Fruit fly (Drosophila melanogaster) whole organism, embryonic: Measurements from ENCODE around the gene CG32847.

Source experiments
- ATbp ChIP-seq: fragments of 200-800 bp; sonication (Bioruptor generic); optimal IDR thresholded peaks from 2 replicates; lab custom pipeline; 2017; ENCODE audit warnings: missing biosample characterization, mild to moderate bottlenecking, missing genetic modification characterization, missing genetic modification reagents
- C15 ChIP-seq: fragments of 200-800 bp; sonication (Bioruptor generic); IDR thresholded peaks from 3 replicates; pipeline ENCODE4 v1.3.6; 2022; ENCODE audit warnings: missing biosample characterization, missing genetic modification characterization
- CG12071 ChIP-seq: fragments of 200-800 bp; sonication (Bioruptor generic); optimal IDR thresholded peaks from 3 replicates; lab custom pipeline; 2018; ENCODE audit warnings: missing biosample characterization, mild to moderate bottlenecking, missing genetic modification characterization
- CG13424 ChIP-seq: fragments of 200-800 bp; sonication (Bioruptor generic); optimal IDR thresholded peaks from 2 replicates; lab custom pipeline; 2019; ENCODE audit warnings: missing biosample characterization, mild to moderate bottlenecking, missing genetic modification characterization, moderate library complexity
- CG13894 ChIP-seq: fragments of 200-800 bp; sonication (Bioruptor generic); optimal IDR thresholded peaks from 3 replicates; lab custom pipeline; 2018; ENCODE audit warnings: missing biosample characterization, mild to moderate bottlenecking, missing genetic modification characterization, moderate library complexity
- CG14860 ChIP-seq: fragments of 200-800 bp; sonication (Bioruptor generic); IDR thresholded peaks from 3 replicates; pipeline ENCODE4 v1.3.6; 2022; ENCODE audit warnings: missing biosample characterization, missing genetic modification characterization; ENCODE audit not compliant: partially characterized antibody
- CG16815 ChIP-seq: fragments of 200-800 bp; sonication (Bioruptor generic); optimal IDR thresholded peaks from 3 replicates; lab custom pipeline; 2017; ENCODE audit warnings: missing biosample characterization, mild to moderate bottlenecking, missing genetic modification characterization
- CG17361 ChIP-seq: fragments of 200-800 bp; sonication (Bioruptor generic); IDR thresholded peaks from 3 replicates; pipeline ENCODE4 v1.3.6; 2022; ENCODE audit warnings: missing biosample characterization, missing genetic modification characterization
- CG1792 ChIP-seq: fragments of 200-800 bp; sonication (Bioruptor generic); optimal IDR thresholded peaks from 2 replicates; lab custom pipeline; 2016; ENCODE audit warnings: missing biosample characterization, missing genetic modification characterization
- CG18599 ChIP-seq: fragments of 200-800 bp; sonication (Bioruptor generic); optimal IDR thresholded peaks from 3 replicates; lab custom pipeline; 2017; ENCODE audit warnings: missing biosample characterization, missing genetic modification characterization, mild to moderate bottlenecking, moderate library complexity, missing genetic modification reagents
- CG32772 ChIP-seq: fragments of 200-800 bp; sonication (Bioruptor generic); IDR thresholded peaks from 2 replicates; pipeline ENCODE4 v1.3.6; 2022; ENCODE audit warnings: missing biosample characterization, missing genetic modification characterization
- CG6654 ChIP-seq: fragments of 200-800 bp; sonication (Bioruptor generic); optimal IDR thresholded peaks from 2 replicates; lab custom pipeline; 2017; ENCODE audit warnings: missing biosample characterization, mild to moderate bottlenecking, missing genetic modification characterization
- CG6683 ChIP-seq: fragments of 200-800 bp; sonication (Bioruptor generic); optimal IDR thresholded peaks from 2 replicates; lab custom pipeline; 2017; ENCODE audit warnings: missing biosample characterization, mild to moderate bottlenecking, missing genetic modification characterization, missing genetic modification reagents
- CoRest ChIP-seq: fragments of 200-800 bp; sonication (Bioruptor generic); optimal IDR thresholded peaks from 3 replicates; lab custom pipeline; 2018; ENCODE audit warnings: missing biosample characterization, mild to moderate bottlenecking, missing genetic modification characterization, moderate library complexity
- CrebB ChIP-seq: fragments of 200-800 bp; sonication (Bioruptor generic); optimal IDR thresholded peaks from 3 replicates; lab custom pipeline; 2018; ENCODE audit warnings: missing biosample characterization, mild to moderate bottlenecking, missing genetic modification characterization
- D19B ChIP-seq: fragments of 200-800 bp; sonication (Bioruptor generic); optimal IDR thresholded peaks from 2 replicates; lab custom pipeline; 2017; ENCODE audit warnings: missing biosample characterization, mild to moderate bottlenecking, missing genetic modification characterization
- Dip3 ChIP-seq: fragments of 200-800 bp; sonication (Bioruptor generic); optimal IDR thresholded peaks from 3 replicates; lab custom pipeline; 2016; ENCODE audit warnings: missing biosample characterization, missing genetic modification characterization
- Ets65A ChIP-seq: fragments of 200-800 bp; sonication (Bioruptor generic); peaks from one replicate; lab custom pipeline; 2016; ENCODE audit warnings: missing biosample characterization, missing genetic modification characterization
- Jarid2 ChIP-seq: fragments of 200-800 bp; sonication (Bioruptor generic); optimal IDR thresholded peaks from 3 replicates; lab custom pipeline; 2017; ENCODE audit warnings: mild to moderate bottlenecking, missing biosample characterization, missing genetic modification reagents, missing genetic modification characterization
- MESR4 ChIP-seq: fragments of 200-800 bp; sonication (Bioruptor generic); optimal IDR thresholded peaks from 2 replicates; lab custom pipeline; 2018; ENCODE audit warnings: missing biosample characterization, mild to moderate bottlenecking, missing genetic modification characterization, moderate library complexity
- NK7.1 ChIP-seq: fragments of 200-800 bp; sonication (Bioruptor generic); optimal IDR thresholded peaks from 3 replicates; lab custom pipeline; 2016; ENCODE audit warnings: missing biosample characterization, missing genetic modification characterization
- Oli ChIP-seq: fragments of 200-800 bp; sonication (Bioruptor generic); optimal IDR thresholded peaks from 2 replicates; lab custom pipeline; 2018; ENCODE audit warnings: missing biosample characterization, mild to moderate bottlenecking, missing genetic modification characterization, moderate library complexity
- Sry-β ChIP-seq: fragments of 200-800 bp; sonication (Bioruptor generic); optimal IDR thresholded peaks from 2 replicates; lab custom pipeline; 2018; ENCODE audit warnings: missing biosample characterization, mild to moderate bottlenecking, missing genetic modification characterization, moderate library complexity
- Xbp1 ChIP-seq: fragments of 200-800 bp; sonication (Bioruptor generic); optimal IDR thresholded peaks from 3 replicates; lab custom pipeline; 2016; ENCODE audit warnings: missing biosample characterization, mild to moderate bottlenecking, missing genetic modification characterization
- az2 ChIP-seq: fragments of 200-800 bp; sonication (Bioruptor generic); optimal IDR thresholded peaks from 3 replicates; lab custom pipeline; 2016; ENCODE audit warnings: missing biosample characterization, missing genetic modification characterization
- bowl ChIP-seq: fragments of 200-800 bp; sonication (Bioruptor generic); IDR thresholded peaks from 2 replicates; pipeline ENCODE4 v1.3.6; 2022; ENCODE audit warnings: missing biosample characterization, missing genetic modification characterization
- chif ChIP-seq, 2 experiments: fragments of 200-800 bp; sonication (Bioruptor generic); optimal IDR thresholded peaks; 3 replicates each; lab custom pipeline; 2016; ENCODE audit warnings: missing biosample characterization in 2 of 2, missing genetic modification characterization in 2 of 2
- dan ChIP-seq: fragments of 200-800 bp; sonication (Bioruptor generic); IDR thresholded peaks from 2 replicates; pipeline ENCODE4 v1.3.6; 2022; ENCODE audit warnings: missing biosample characterization, missing genetic modification characterization
- dmrt99B ChIP-seq: fragments of 200-800 bp; sonication (Bioruptor generic); optimal IDR thresholded peaks from 2 replicates; lab custom pipeline; 2018; ENCODE audit warnings: missing biosample characterization, mild to moderate bottlenecking, missing genetic modification characterization, moderate library complexity
- dpn ChIP-seq, 2 experiments: fragments of 200-800 bp; sonication (Bioruptor generic); optimal IDR thresholded peaks; 3 replicates each; lab custom pipeline; 2016; ENCODE audit warnings: missing biosample characterization in 2 of 2, missing genetic modification characterization in 2 of 2
- ems ChIP-seq: fragments of 200-800 bp; sonication (Bioruptor generic); optimal IDR thresholded peaks from 3 replicates; lab custom pipeline; 2016; ENCODE audit warnings: missing biosample characterization, missing genetic modification characterization
- fd102C ChIP-seq: fragments of 200-800 bp; sonication (Bioruptor generic); optimal IDR thresholded peaks from 2 replicates; lab custom pipeline; 2018; ENCODE audit warnings: missing biosample characterization, mild to moderate bottlenecking, missing genetic modification characterization, moderate library complexity
- fd96Cb ChIP-seq: fragments of 200-800 bp; sonication (Bioruptor generic); optimal IDR thresholded peaks from 2 replicates; lab custom pipeline; 2018; ENCODE audit warnings: missing biosample characterization, mild to moderate bottlenecking, missing genetic modification characterization, moderate library complexity
- knrl ChIP-seq: fragments of 200-800 bp; sonication (Bioruptor generic); IDR thresholded peaks from 3 replicates; pipeline ENCODE4 v1.3.6; 2022; ENCODE audit warnings: missing biosample characterization, missing genetic modification characterization; ENCODE audit not compliant: partially characterized antibody
- mld ChIP-seq: fragments of 200-800 bp; sonication (Bioruptor generic); IDR thresholded peaks from 3 replicates; pipeline ENCODE4 v1.3.6; 2022; ENCODE audit warnings: missing biosample characterization, missing genetic modification characterization; ENCODE audit not compliant: partially characterized antibody
- oc ChIP-seq: fragments of 200-800 bp; sonication (Bioruptor generic); optimal IDR thresholded peaks from 2 replicates; lab custom pipeline; 2018; ENCODE audit warnings: missing biosample characterization, mild to moderate bottlenecking, missing genetic modification characterization, moderate library complexity
- psq ChIP-seq: fragments of 200-800 bp; sonication (Bioruptor generic); optimal IDR thresholded peaks from 2 replicates; lab custom pipeline; 2017; ENCODE audit warnings: missing biosample characterization, missing genetic modification characterization
- pzg ChIP-seq: fragments of 200-800 bp; sonication (Bioruptor generic); optimal IDR thresholded peaks from 3 replicates; lab custom pipeline; 2018; ENCODE audit warnings: missing biosample characterization, mild to moderate bottlenecking, missing genetic modification characterization, moderate library complexity
- rib ChIP-seq: fragments of 200-800 bp; sonication (Bioruptor generic); IDR thresholded peaks from 2 replicates; pipeline ENCODE4 v1.3.6; 2022; ENCODE audit warnings: missing biosample characterization, missing genetic modification characterization
- run ChIP-seq: fragments of 200-800 bp; sonication (Bioruptor generic); optimal IDR thresholded peaks from 3 replicates; lab custom pipeline; 2018; ENCODE audit warnings: missing biosample characterization, mild to moderate bottlenecking, missing genetic modification characterization
- so ChIP-seq: fragments of 200-800 bp; sonication (Bioruptor generic); IDR thresholded peaks from 3 replicates; pipeline ENCODE4 v1.3.6; 2022; ENCODE audit warnings: missing biosample characterization, missing genetic modification characterization
- sr ChIP-seq: fragments of 200-800 bp; sonication (Bioruptor generic); IDR thresholded peaks from 3 replicates; pipeline ENCODE4 v1.3.6; 2022; ENCODE audit warnings: missing biosample characterization, missing genetic modification characterization
- sug ChIP-seq: fragments of 200-800 bp; optimal IDR thresholded peaks from 2 replicates; lab custom pipeline; 2019; ENCODE audit warnings: missing biosample characterization, mild to moderate bottlenecking, missing genetic modification characterization, moderate library complexity
- twi ChIP-seq: fragments of 200-800 bp; optimal IDR thresholded peaks from 2 replicates; lab custom pipeline; 2019; ENCODE audit warnings: missing biosample characterization, mild to moderate bottlenecking, missing genetic modification characterization, moderate library complexity
- unc-4 ChIP-seq: fragments of 200-800 bp; sonication (Bioruptor generic); IDR thresholded peaks from 2 replicates; pipeline ENCODE4 v1.3.6; 2022; ENCODE audit warnings: missing biosample characterization, missing genetic modification characterization; ENCODE audit not compliant: partially characterized antibody
- wdn ChIP-seq: fragments of 200-800 bp; sonication (Bioruptor generic); IDR thresholded peaks from 2 replicates; pipeline ENCODE4 v1.3.6; 2022; ENCODE audit warnings: missing biosample characterization, missing genetic modification characterization
- z ChIP-seq: fragments of 200-800 bp; sonication (Bioruptor generic); IDR thresholded peaks from 3 replicates; pipeline ENCODE4 v1.3.6; 2022; ENCODE audit warnings: missing biosample characterization, missing genetic modification characterization

Gene CG32847

DNA sequence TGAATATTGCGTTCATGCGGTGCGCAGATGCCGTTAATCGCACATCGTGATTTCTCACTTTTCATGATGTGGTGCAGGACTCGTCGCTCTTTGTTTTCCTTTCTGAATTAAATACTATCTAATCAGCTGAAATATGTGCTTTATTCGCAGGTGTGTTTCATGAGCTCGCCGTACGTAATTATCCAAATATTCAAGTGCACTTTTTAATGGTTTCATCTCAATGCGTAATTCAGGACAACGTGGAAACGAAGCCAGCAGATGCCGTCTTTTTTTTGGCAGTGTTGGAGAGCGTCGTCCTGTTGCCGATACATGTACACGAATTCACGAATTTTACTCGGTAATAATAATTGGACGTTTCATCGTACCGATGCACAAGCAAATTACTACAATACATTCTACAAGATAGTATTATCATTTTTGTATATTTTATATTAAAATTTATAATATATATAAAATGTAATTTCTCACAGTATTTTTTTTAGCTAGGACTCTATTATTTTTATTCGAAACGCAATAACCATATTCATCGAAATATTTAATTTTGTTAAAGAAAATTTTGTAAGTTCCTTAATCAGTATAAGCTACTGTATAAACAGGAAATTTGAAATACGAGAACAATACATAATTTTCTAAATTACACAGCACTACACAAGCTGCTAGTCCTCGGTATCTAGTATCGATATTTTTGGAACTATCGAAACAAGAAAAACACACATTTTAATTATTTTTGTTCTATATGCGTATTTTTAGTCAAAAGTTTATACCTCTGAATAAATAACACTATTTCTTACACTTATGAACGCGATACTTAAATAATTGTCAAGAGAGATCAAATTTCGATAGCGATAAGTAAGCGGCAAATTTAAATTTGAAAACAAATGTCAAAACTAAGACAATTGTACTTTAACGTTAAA lies 15.5 kb downstream of the CG32847 start, which contains the start of gene CG12316 (continued):
- TF ChIP-seq CG32772 (no peak; the same call in none of the 2 replicates), az2 (GFP tag; lab: Kevin White, UChicago) (peak; percentile 86), knrl (GFP tag; lab: Robert Waterston, UW) (peak; percentile 70), CG17361 (GFP tag; lab: Robert Waterston, UW) (peak; percentile 92), Xbp1 (GFP tag; lab: Kevin White, UChicago) (peak; percentile 88), unc-4 (GFP tag; lab: Robert Waterston, UW) (peak; percentile 84), fd96Cb (peak; percentile 87), NK7.1 (GFP tag; lab: Kevin White, UChicago) (peak; percentile 89), CG12071 (GFP tag; lab: Kevin White, UChicago) (peak; percentile 94), run (tag; lab: Kevin White, UChicago) (peak; percentile 79), chif (GFP tag; optimal IDR thresholded peaks at IDR 0.05; lab: Kevin White, UChicago) (peak; percentile 86 to 92), CrebB (tag; lab: Kevin White, UChicago) (peak; percentile 92), ATbp (peak; percentile 91), mld (peak; percentile 47; the same call in 1 of the 3 replicates), sr (GFP tag; lab: Robert Waterston, UW) (peak; percentile 46; the same call in 1 of the 3 replicates), CG16815 (peak; percentile 85), rib (peak; percentile 58), CG6654 (peak; percentile 74), Jarid2 (GFP tag; lab: Kevin White, UChicago) (peak; percentile 72), D19B (GFP tag; lab: Kevin White, UChicago) (peak; percentile 74), CG1792 (GFP tag; lab: Kevin White, UChicago) (peak; percentile 84), Ets65A (GFP tag; lab: Kevin White, UChicago) (peak; percentile 98), dmrt99B (tag; lab: Kevin White, UChicago) (peak; percentile 91), CoRest (tag; lab: Kevin White, UChicago) (peak; percentile 93), ems (GFP tag; lab: Kevin White, UChicago) (peak; percentile 95), CG13424 (tag; lab: Kevin White, UChicago) (peak; percentile 93), C15 (no peak), CG18599 (GFP tag; lab: Kevin White, UChicago) (peak; percentile 96), so (GFP tag; lab: Robert Waterston, UW) (peak; percentile 85), dpn (GFP tag; optimal IDR thresholded peaks at IDR 0.05; lab: Kevin White, UChicago) (peak; percentile 84 to 89), psq (peak; percentile 29), Oli (tag; lab: Kevin White, UChicago) (peak; percentile 91), dan (GFP tag; lab: Robert Waterston, UW) (no peak), CG6683 (GFP tag; lab: Kevin White, UChicago) (peak; percentile 81), fd102C (peak; percentile 76), CG13894 (peak; percentile 91), z (GFP tag; lab: Robert Waterston, UW) (peak; percentile 38; the same call in 1 of the 3 replicates), bowl (peak; percentile 71; the same call in 1 of the 2 replicates), Sry-β (GFP tag; lab: Kevin White, UChicago) (peak; percentile 22), CG14860 (peak; percentile 62; the same call in 2 of the 3 replicates), sug (peak; percentile 91), oc (tag; lab: Kevin White, UChicago) (peak; percentile 89), twi (tag; lab: Kevin White, UChicago) (peak; percentile 86), pzg (GFP tag; lab: Kevin White, UChicago) (peak; percentile 45), MESR4 (GFP tag; lab: Kevin White, UChicago) (peak; percentile 70), Dip3 (GFP tag; lab: Kevin White, UChicago) (peak; percentile 91), wdn (GFP tag; lab: Robert Waterston, UW) (peak; percentile 87)
